Worm (Caenorhabditis elegans): ENCODE data around the gene zig-8.

DNA sequence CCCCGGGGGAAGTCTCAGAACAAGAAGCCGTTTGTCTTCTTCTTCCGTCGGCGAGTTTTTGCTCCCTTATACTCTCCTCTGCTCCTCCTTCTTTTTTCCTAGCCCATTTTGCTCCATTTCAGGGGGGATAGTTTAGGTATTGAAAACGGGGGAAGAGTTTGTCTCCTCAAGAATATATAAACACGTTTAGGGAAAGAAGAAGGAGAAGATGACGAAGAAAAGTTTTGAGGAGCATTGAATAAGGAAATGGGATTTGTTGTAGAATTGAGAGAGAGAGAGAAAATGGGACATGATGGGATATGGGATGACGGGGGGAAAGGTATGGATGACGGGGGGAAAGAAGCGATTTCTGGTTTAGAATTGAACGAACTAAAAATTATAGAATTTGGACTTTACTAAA is 3.8 kb downstream of the zig-8 start:
- no peak for TF ChIP-seq W03F9.2 (tag; optimal IDR thresholded peaks at IDR 0.05)
- no peak for TF ChIP-seq him-1 (tag; optimal IDR thresholded peaks at IDR 0.05)
- TF ChIP-seq dao-5 (tag; optimal IDR thresholded peaks at IDR 0.05), result no peak

Data from whole organism, L4/young adult.